Fruit fly (Drosophila melanogaster) whole organism, pupa: Measurements from ENCODE around the gene CG33725.

ENCODE experiments used
- CG10348 ChIP-seq: fragments of 200-800 bp; sonication (Bioruptor generic); IDR thresholded peaks from 2 replicates; pipeline ENCODE4 v1.3.6; 2022; ENCODE audit warnings: missing biosample characterization, missing genetic modification characterization
- CG12605 ChIP-seq: fragments of 200-800 bp; sonication (Bioruptor generic); IDR thresholded peaks from 2 replicates; pipeline ENCODE4 v1.3.6; 2022; ENCODE audit warnings: missing biosample characterization, missing genetic modification characterization
- CG13204 ChIP-seq: fragments of 200-800 bp; sonication (Bioruptor generic); optimal IDR thresholded peaks from 2 replicates; lab custom pipeline; 2018; ENCODE audit warnings: missing biosample characterization, mild to moderate bottlenecking, missing genetic modification characterization, moderate library complexity
- CG4496 ChIP-seq: fragments of 200-800 bp; sonication (Bioruptor generic); IDR thresholded peaks from 3 replicates; pipeline ENCODE4 v1.3.6; 2022; ENCODE audit warnings: missing biosample characterization, missing genetic modification characterization
- CG9948 ChIP-seq: fragments of 200-800 bp; sonication (Bioruptor generic); optimal IDR thresholded peaks from 2 replicates; lab custom pipeline; 2018; ENCODE audit warnings: missing biosample characterization, mild to moderate bottlenecking, missing genetic modification characterization, moderate library complexity
- Ets98B ChIP-seq: fragments of 200-800 bp; sonication (Bioruptor generic); IDR thresholded peaks from 2 replicates; pipeline ENCODE4 v1.3.6; 2022; ENCODE audit warnings: missing biosample characterization, missing genetic modification characterization
- Pif1A ChIP-seq: fragments of 200-800 bp; sonication (Bioruptor generic); optimal IDR thresholded peaks from 3 replicates; lab custom pipeline; 2016; ENCODE audit warnings: missing biosample characterization, missing genetic modification characterization
- Pif1B ChIP-seq: fragments of 200-800 bp; sonication (Bioruptor generic); optimal IDR thresholded peaks from 3 replicates; lab custom pipeline; 2016; ENCODE audit warnings: missing biosample characterization, missing genetic modification characterization
- rn ChIP-seq: fragments of 200-800 bp; sonication (Bioruptor generic); IDR thresholded peaks from 2 replicates; pipeline ENCODE4 v1.3.6; 2022; ENCODE audit warnings: missing biosample characterization, missing genetic modification characterization

dm6 chr3L:12507571-12507970 is 25.2 kb downstream of the CG33725 start, which contains the start of gene CG10654:
- no peak for TF ChIP-seq CG10348 (GFP tag; lab: Robert Waterston, UW)
- TF ChIP-seq CG13204, result no peak
- no peak for TF ChIP-seq Pif1A (GFP tag; lab: Kevin White, UChicago)
- no peak for TF ChIP-seq CG9948 (tag; lab: Kevin White, UChicago)
- TF ChIP-seq rn (GFP tag; lab: Robert Waterston, UW), result no peak
- no peak for TF ChIP-seq CG12605 (GFP tag; lab: Robert Waterston, UW)
- TF ChIP-seq Pif1B (GFP tag; lab: Kevin White, UChicago), result no peak
- TF ChIP-seq CG4496, result no peak
- TF ChIP-seq Ets98B (GFP tag; lab: Robert Waterston, UW), result no peak
